Worm (Caenorhabditis elegans): Measurements from ENCODE around the gene svh-11.

ce11 chrV:2216927-2217326 lies 10.0 kb downstream of the svh-11 start:
- no peak for TF ChIP-seq ama-1 (optimal IDR thresholded peaks at IDR 0.05)
- no peak for TF ChIP-seq ceh-82 (tag; optimal IDR thresholded peaks at IDR 0.05)

Data from whole organism, L4 larva.